Fruit fly (Drosophila melanogaster) whole organism, embryonic: ENCODE measurements around the gene PK1-R.

Experiments used
- Blimp-1 ChIP-seq: fragments of 200-800 bp; sonication (Bioruptor generic); optimal IDR thresholded peaks from 3 replicates; lab custom pipeline; 2018; ENCODE audit warnings: missing biosample characterization, missing genetic modification characterization, mild to moderate bottlenecking, moderate library complexity, missing genetic modification reagents
- Bteb2 ChIP-seq: fragments of 200-800 bp; sonication (Bioruptor generic); optimal IDR thresholded peaks from 2 replicates; lab custom pipeline; 2016; ENCODE audit warnings: missing biosample characterization, missing genetic modification characterization
- CG10462 ChIP-seq: fragments of 200-800 bp; sonication (Bioruptor generic); optimal IDR thresholded peaks from 2 replicates; lab custom pipeline; 2016; ENCODE audit warnings: missing biosample characterization, missing genetic modification characterization
- CG12071 ChIP-seq: fragments of 200-800 bp; sonication (Bioruptor generic); optimal IDR thresholded peaks from 3 replicates; lab custom pipeline; 2018; ENCODE audit warnings: missing biosample characterization, mild to moderate bottlenecking, missing genetic modification characterization
- CG12769 ChIP-seq: fragments of 200-800 bp; sonication (Bioruptor generic); optimal IDR thresholded peaks from 2 replicates; lab custom pipeline; 2019; ENCODE audit warnings: missing biosample characterization, mild to moderate bottlenecking, missing genetic modification characterization, moderate library complexity
- CG17186 ChIP-seq: fragments of 200-800 bp; sonication (Bioruptor generic); optimal IDR thresholded peaks from 3 replicates; lab custom pipeline; 2017; ENCODE audit warnings: missing biosample characterization, missing genetic modification reagents, missing genetic modification characterization
- CG17361 ChIP-seq: fragments of 200-800 bp; sonication (Bioruptor generic); IDR thresholded peaks from 3 replicates; pipeline ENCODE4 v1.3.6; 2022; ENCODE audit warnings: missing biosample characterization, missing genetic modification characterization
- CG17385 ChIP-seq: fragments of 200-800 bp; sonication (Bioruptor generic); optimal IDR thresholded peaks from 3 replicates; lab custom pipeline; 2018; ENCODE audit warnings: missing biosample characterization, mild to moderate bottlenecking, missing genetic modification characterization
- CG18011 ChIP-seq: fragments of 200-800 bp; sonication (Bioruptor generic); optimal IDR thresholded peaks from 2 replicates; lab custom pipeline; 2017; ENCODE audit warnings: missing biosample characterization, missing genetic modification characterization, mild to moderate bottlenecking, moderate library complexity, missing genotype
- CG1832 ChIP-seq: fragments of 200-800 bp; sonication (Bioruptor generic); optimal IDR thresholded peaks from 2 replicates; lab custom pipeline; 2017; ENCODE audit warnings: missing biosample characterization, mild to moderate bottlenecking, missing genetic modification characterization, inconsistent platforms
- CG30020 ChIP-seq: fragments of 200-800 bp; optimal IDR thresholded peaks from 2 replicates; lab custom pipeline; 2019; ENCODE audit warnings: missing biosample characterization, mild to moderate bottlenecking, missing genetic modification characterization, moderate library complexity
- CG4730 ChIP-seq: fragments of 200-800 bp; sonication (Bioruptor generic); IDR thresholded peaks from 2 replicates; pipeline ENCODE4 v1.3.6; 2022; ENCODE audit warnings: missing biosample characterization, missing genetic modification characterization
- CG6813 ChIP-seq: fragments of 200-800 bp; sonication (Bioruptor generic); optimal IDR thresholded peaks from 2 replicates; lab custom pipeline; 2017; ENCODE audit warnings: missing biosample characterization, missing genetic modification characterization, mild to moderate bottlenecking, moderate library complexity, missing genetic modification reagents
- CG7928 ChIP-seq: fragments of 200-800 bp; sonication (Bioruptor generic); optimal IDR thresholded peaks from 2 replicates; lab custom pipeline; 2017; ENCODE audit warnings: missing biosample characterization, mild to moderate bottlenecking, missing genetic modification characterization
- CG7963 ChIP-seq: fragments of 200-800 bp; sonication (Bioruptor generic); IDR thresholded peaks from 3 replicates; pipeline ENCODE4 v1.3.6; 2022; ENCODE audit warnings: missing biosample characterization, missing genetic modification characterization; ENCODE audit not compliant: partially characterized antibody
- CG8089 ChIP-seq: fragments of 200-800 bp; sonication (Bioruptor generic); optimal IDR thresholded peaks from 3 replicates; lab custom pipeline; 2016; ENCODE audit warnings: missing biosample characterization, missing genetic modification characterization
- CG8944 ChIP-seq: fragments of 200-800 bp; sonication (Bioruptor generic); optimal IDR thresholded peaks from 3 replicates; lab custom pipeline; 2016; ENCODE audit warnings: missing biosample characterization, missing genetic modification characterization
- CG9932 ChIP-seq: fragments of 200-800 bp; sonication (Bioruptor generic); IDR thresholded peaks from 2 replicates; pipeline ENCODE4 v1.3.6; 2022; ENCODE audit warnings: missing biosample characterization, missing genetic modification characterization
- D19A ChIP-seq: fragments of 200-800 bp; optimal IDR thresholded peaks from 3 replicates; lab custom pipeline; 2019; ENCODE audit warnings: missing biosample characterization, mild to moderate bottlenecking, missing genetic modification characterization, moderate library complexity
- E2f2 ChIP-seq: fragments of 200-800 bp; sonication (Bioruptor generic); IDR thresholded peaks from 2 replicates; pipeline ENCODE4 v1.3.6; 2022; ENCODE audit warnings: missing biosample characterization, missing genetic modification characterization
- H15 ChIP-seq: fragments of 200-800 bp; sonication (Bioruptor generic); IDR thresholded peaks from 3 replicates; pipeline ENCODE4 v1.3.6; 2022; ENCODE audit warnings: missing biosample characterization, missing genetic modification characterization
- HmgZ ChIP-seq: fragments of 200-800 bp; sonication (Bioruptor generic); optimal IDR thresholded peaks from 2 replicates; lab custom pipeline; 2018; ENCODE audit warnings: missing biosample characterization, mild to moderate bottlenecking, missing genetic modification characterization
- Hr51 ChIP-seq, 2 experiments: fragments of 200-800 bp; sonication (Bioruptor generic); optimal IDR thresholded peaks; 2 replicates in 1 of 2; 3 replicates in 1 of 2; lab custom pipeline; 2016 to 2018; ENCODE audit warnings: missing biosample characterization in 2 of 2, missing genetic modification characterization in 2 of 2, mild to moderate bottlenecking in 1 of 2, moderate library complexity in 1 of 2
- Lhr ChIP-seq: fragments of 200-800 bp; sonication (Bioruptor generic); optimal IDR thresholded peaks from 3 replicates; lab custom pipeline; 2017; ENCODE audit warnings: mild to moderate bottlenecking, missing biosample characterization, missing genetic modification reagents, missing genetic modification characterization
- Meics ChIP-seq: fragments of 200-800 bp; sonication (Bioruptor generic); optimal IDR thresholded peaks from 2 replicates; lab custom pipeline; 2017; ENCODE audit warnings: missing biosample characterization, mild to moderate bottlenecking, missing genetic modification characterization
- Oli ChIP-seq: fragments of 200-800 bp; sonication (Bioruptor generic); optimal IDR thresholded peaks from 2 replicates; lab custom pipeline; 2018; ENCODE audit warnings: missing biosample characterization, mild to moderate bottlenecking, missing genetic modification characterization, moderate library complexity
- ac ChIP-seq: fragments of 200-800 bp; sonication (Bioruptor generic); optimal IDR thresholded peaks from 3 replicates; lab custom pipeline; 2017; ENCODE audit warnings: missing biosample characterization, mild to moderate bottlenecking, missing genetic modification characterization
- az2 ChIP-seq: fragments of 200-800 bp; sonication (Bioruptor generic); optimal IDR thresholded peaks from 3 replicates; lab custom pipeline; 2016; ENCODE audit warnings: missing biosample characterization, missing genetic modification characterization
- cg ChIP-seq: fragments of 200-800 bp; sonication (Bioruptor generic); optimal IDR thresholded peaks from 3 replicates; lab custom pipeline; 2019; ENCODE audit warnings: missing biosample characterization, mild to moderate bottlenecking, missing genetic modification characterization, moderate library complexity
- chn ChIP-seq: fragments of 200-800 bp; sonication (Bioruptor generic); optimal IDR thresholded peaks from 2 replicates; lab custom pipeline; 2016; ENCODE audit warnings: missing biosample characterization, missing genetic modification characterization
- dm ChIP-seq: fragments of 200-800 bp; sonication (Bioruptor generic); optimal IDR thresholded peaks from 3 replicates; lab custom pipeline; 2016; ENCODE audit warnings: missing biosample characterization, missing genetic modification characterization
- dmrt99B ChIP-seq: fragments of 200-800 bp; sonication (Bioruptor generic); optimal IDR thresholded peaks from 2 replicates; lab custom pipeline; 2018; ENCODE audit warnings: missing biosample characterization, mild to moderate bottlenecking, missing genetic modification characterization, moderate library complexity
- eve ChIP-seq, 2 experiments: fragments of >200 bp; optimal IDR thresholded peaks; 2 replicates each; lab custom pipeline; 2017; ENCODE audit warnings: missing biosample characterization in 2 of 2, missing genetic modification characterization in 2 of 2
- fd102C ChIP-seq: fragments of 200-800 bp; sonication (Bioruptor generic); optimal IDR thresholded peaks from 2 replicates; lab custom pipeline; 2018; ENCODE audit warnings: missing biosample characterization, mild to moderate bottlenecking, missing genetic modification characterization, moderate library complexity
- fd3F ChIP-seq: fragments of 200-800 bp; sonication (Bioruptor generic); optimal IDR thresholded peaks from 2 replicates; lab custom pipeline; 2018; ENCODE audit warnings: missing biosample characterization, mild to moderate bottlenecking, missing genetic modification characterization, moderate library complexity
- ham ChIP-seq: fragments of 200-800 bp; sonication (Bioruptor generic); IDR thresholded peaks from 2 replicates; pipeline ENCODE4 v1.3.6; 2022; ENCODE audit warnings: missing biosample characterization, missing genetic modification characterization
- lbe ChIP-seq: fragments of 200-800 bp; sonication (Bioruptor generic); optimal IDR thresholded peaks from 2 replicates; lab custom pipeline; 2016; ENCODE audit warnings: missing biosample characterization, mild to moderate bottlenecking, missing genetic modification characterization
- maf-S ChIP-seq: fragments of 200-800 bp; sonication (Bioruptor generic); optimal IDR thresholded peaks from 2 replicates; lab custom pipeline; 2016; ENCODE audit warnings: missing biosample characterization, missing genetic modification characterization
- nerfin-2 ChIP-seq: fragments of 200-800 bp; sonication (Bioruptor generic); IDR thresholded peaks from 2 replicates; pipeline ENCODE4 v1.3.6; 2022; ENCODE audit warnings: missing biosample characterization, missing genetic modification characterization; ENCODE audit not compliant: partially characterized antibody
- nmo ChIP-seq: fragments of 200-800 bp; sonication (Bioruptor generic); optimal IDR thresholded peaks from 2 replicates; lab custom pipeline; 2018; ENCODE audit warnings: missing biosample characterization, mild to moderate bottlenecking, missing genetic modification characterization, moderate library complexity
- peb ChIP-seq: fragments of 200-800 bp; sonication (Bioruptor generic); IDR thresholded peaks from 2 replicates; pipeline ENCODE4 v1.3.6; 2022; ENCODE audit warnings: missing biosample characterization, missing genetic modification characterization
- pita ChIP-seq: fragments of 200-800 bp; sonication (Bioruptor generic); optimal IDR thresholded peaks from 2 replicates; lab custom pipeline; 2017; ENCODE audit warnings: missing biosample characterization, mild to moderate bottlenecking, missing genetic modification characterization
- run ChIP-seq: fragments of 200-800 bp; sonication (Bioruptor generic); optimal IDR thresholded peaks from 3 replicates; lab custom pipeline; 2018; ENCODE audit warnings: missing biosample characterization, mild to moderate bottlenecking, missing genetic modification characterization
- schlank ChIP-seq: fragments of 200-800 bp; sonication (Bioruptor generic); optimal IDR thresholded peaks from 2 replicates; lab custom pipeline; 2018; ENCODE audit warnings: missing biosample characterization, mild to moderate bottlenecking, missing genetic modification characterization
- slbo ChIP-seq: fragments of 200-800 bp; sonication (Bioruptor generic); IDR thresholded peaks from 2 replicates; pipeline ENCODE4 v1.3.6; 2022; ENCODE audit warnings: missing biosample characterization, missing genetic modification characterization
- stwl ChIP-seq: fragments of 200-800 bp; sonication (Bioruptor generic); optimal IDR thresholded peaks from 3 replicates; lab custom pipeline; 2018; ENCODE audit warnings: missing biosample characterization, mild to moderate bottlenecking, missing genetic modification characterization, moderate library complexity
- tll ChIP-seq, 2 experiments: fragments of 200-800 bp in 1 of 2; fragments of >200 bp in 1 of 2; sonication (Bioruptor generic) in 1 of 2; optimal IDR thresholded peaks; 2 replicates each; lab custom pipeline; 2017 to 2019; ENCODE audit warnings: missing biosample characterization in 2 of 2, missing genetic modification characterization in 2 of 2, mild to moderate bottlenecking in 1 of 2, moderate library complexity in 1 of 2
- twi ChIP-seq: fragments of 200-800 bp; optimal IDR thresholded peaks from 2 replicates; lab custom pipeline; 2019; ENCODE audit warnings: missing biosample characterization, mild to moderate bottlenecking, missing genetic modification characterization, moderate library complexity
- wdn ChIP-seq: fragments of 200-800 bp; sonication (Bioruptor generic); IDR thresholded peaks from 2 replicates; pipeline ENCODE4 v1.3.6; 2022; ENCODE audit warnings: missing biosample characterization, missing genetic modification characterization

Gene PK1-R

DNA sequence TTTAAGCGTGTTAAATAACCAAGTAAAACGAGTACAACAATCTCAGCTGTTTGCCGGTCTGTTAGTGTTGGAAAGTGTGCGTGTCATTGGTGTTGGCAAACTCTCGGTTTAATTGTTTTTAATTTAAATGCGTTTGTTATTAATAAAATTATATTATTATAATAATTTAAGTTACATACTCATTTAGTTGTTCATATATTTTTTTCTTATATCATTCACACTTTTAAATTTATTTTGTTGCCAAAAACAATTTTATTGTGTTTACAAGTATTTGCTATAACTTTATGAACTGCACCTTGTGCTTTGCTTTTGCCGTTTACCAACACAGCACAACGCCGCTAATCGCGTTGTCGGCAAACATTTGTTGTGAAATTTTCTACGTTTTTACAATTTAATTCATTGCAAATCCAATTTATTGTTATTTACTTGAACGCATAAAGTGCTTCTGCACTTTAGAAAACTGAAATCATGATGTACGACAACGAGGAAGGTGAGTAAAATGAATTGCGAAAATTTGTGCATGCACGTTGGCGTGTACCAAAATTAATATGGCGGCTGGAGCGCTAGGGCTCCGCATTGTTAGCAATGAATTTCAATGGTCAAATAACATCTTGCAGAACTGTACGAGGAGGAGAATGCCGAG lies 22.7 kb upstream of the PK1-R start, which contains the start of the genes 140up and Polr2B (continued):
- TF ChIP-seq D19A (tag; lab: Kevin White, UChicago) (peak; percentile 85), twi (tag; lab: Kevin White, UChicago) (peak; percentile 90), schlank (tag; lab: Kevin White, UChicago) (peak; percentile 74), CG17361 (GFP tag; lab: Robert Waterston, UW) (peak; percentile 97), CG17385 (GFP tag; lab: Kevin White, UChicago) (peak; percentile 89), E2f2 (GFP tag; lab: Robert Waterston, UW) (peak; percentile 70), peb (GFP tag; lab: Robert Waterston, UW) (peak; percentile 81), nmo (GFP tag; lab: Kevin White, UChicago) (peak; percentile 95), CG30020 (tag; lab: Kevin White, UChicago) (peak; percentile 81), Lhr (GFP tag; lab: Kevin White, UChicago) (peak; percentile 60), CG18011 (GFP tag; lab: Kevin White, UChicago) (peak; percentile 83), CG7963 (GFP tag; lab: Robert Waterston, UW) (no peak), ham (GFP tag; lab: Robert Waterston, UW) (peak; percentile 79), slbo (peak; percentile 97), cg (GFP tag; lab: Kevin White, UChicago) (no peak), ac (GFP tag; lab: Kevin White, UChicago) (peak; percentile 12), CG9932 (peak; percentile 97), CG10462 (GFP tag; lab: Kevin White, UChicago) (peak; percentile 90), H15 (peak; percentile 86; the same call in 2 of the 3 replicates), Blimp-1 (GFP tag; lab: Kevin White, UChicago) (peak; percentile 91), dm (GFP tag; lab: Kevin White, UChicago) (peak; percentile 18), nerfin-2 (GFP tag; lab: Robert Waterston, UW) (no peak), az2 (GFP tag; lab: Kevin White, UChicago) (peak; percentile 95), fd3F (GFP tag; lab: Kevin White, UChicago) (peak; percentile 91), CG8089 (GFP tag; lab: Kevin White, UChicago) (peak; percentile 68), dmrt99B (tag; lab: Kevin White, UChicago) (peak; percentile 90), run (tag; lab: Kevin White, UChicago) (peak; percentile 63), CG8944 (GFP tag; lab: Kevin White, UChicago) (peak; percentile 80), eve (GFP tag; optimal IDR thresholded peaks at IDR 0.05; lab: Kevin White, UChicago) (no peak), Oli (tag; lab: Kevin White, UChicago) (peak; percentile 92), CG17186 (GFP tag; lab: Kevin White, UChicago) (peak; percentile 12), Bteb2 (GFP tag; lab: Kevin White, UChicago) (peak; percentile 52), wdn (peak; percentile 93), CG6813 (GFP tag; lab: Kevin White, UChicago) (peak; percentile 74), tll (GFP tag; optimal IDR thresholded peaks at IDR 0.05; lab: Kevin White, UChicago) (no peak), CG1832 (GFP tag; lab: Kevin White, UChicago) (no peak), chn (peak; percentile 78), stwl (tag; lab: Kevin White, UChicago) (peak; percentile 91), maf-S (GFP tag; lab: Kevin White, UChicago) (peak; percentile 75), CG4730 (GFP tag; lab: Robert Waterston, UW) (peak; percentile 88), Hr51 (GFP tag; optimal IDR thresholded peaks at IDR 0.05; lab: Kevin White, UChicago) (peak; percentile 83 to 93), CG12071 (GFP tag; lab: Kevin White, UChicago) (no peak), CG12769 (no peak), CG7928 (GFP tag; lab: Kevin White, UChicago) (peak; percentile 66), Meics (GFP tag; lab: Kevin White, UChicago) (peak; percentile 92), fd102C (GFP tag; lab: Kevin White, UChicago) (peak; percentile 8), pita (no peak), HmgZ (tag; lab: Kevin White, UChicago) (peak; percentile 93), lbe (GFP tag; lab: Kevin White, UChicago) (peak; percentile 89)
